Worm (Caenorhabditis elegans) whole organism, L4 larva: ENCODE measurements around the gene slc-9B.2.

Source experiments
- jun-1 ChIP-seq: fragments of 150-350 bp; optimal IDR thresholded peaks from 2 replicates; lab custom pipeline; 2014; ENCODE audit warnings: missing biosample characterization, missing genetic modification reagents, missing genetic modification characterization
- nhr-77 ChIP-seq: fragments of 150-350 bp; optimal IDR thresholded peaks from 2 replicates; lab custom pipeline; 2014; ENCODE audit warnings: missing biosample characterization, missing genetic modification characterization
- pqm-1 ChIP-seq: sonication (generic microtip); optimal IDR thresholded peaks from 2 replicates; lab custom pipeline; 2017; ENCODE audit warnings: missing biosample characterization, missing genetic modification characterization
- unc-130 ChIP-seq: sonication (generic microtip); optimal IDR thresholded peaks from 2 replicates; lab custom pipeline; 2016; ENCODE audit warnings: missing genetic modification reagents, missing genetic modification characterization, missing compliant biosample characterization
- vab-7 ChIP-seq: fragments of 200-800 bp; sonication (Bioruptor generic); IDR thresholded peaks from 2 replicates; pipeline ENCODE4 v1.3.6; 2022; ENCODE audit warnings: missing genetic modification reagents, missing genetic modification characterization, missing compliant biosample characterization

ce11 chrV:16328849-16329248, 10.0 kb upstream of the slc-9B.2 start, which contains the start of gene F57G8.7:
- TF ChIP-seq pqm-1 (tag; lab: Kevin White, UChicago) = no peak
- no peak for TF ChIP-seq nhr-77 (tag; lab: Kevin White, UChicago)
- no peak for TF ChIP-seq vab-7 (GFP tag; lab: Robert Waterston, UW)
- no peak for TF ChIP-seq unc-130 (GFP tag; lab: Kevin White, UChicago)
- TF ChIP-seq jun-1 (tag; lab: Kevin White, UChicago) = no peak
